Worm (Caenorhabditis elegans) whole organism, L3 larva: Measurements from ENCODE around the gene patr-1.

Experiments used
- R02D3.7 ChIP-seq: fragments of 150-350 bp; optimal IDR thresholded peaks from 2 replicates; lab custom pipeline; 2014; ENCODE audit warnings: missing biosample characterization, missing genetic modification characterization
- ZK546.5 ChIP-seq: sonication (generic microtip); optimal IDR thresholded peaks from 2 replicates; lab custom pipeline; 2017; ENCODE audit warnings: missing biosample characterization, missing genetic modification characterization
- ama-1 ChIP-seq: fragments of 150-350 bp; optimal IDR thresholded peaks from 2 replicates; lab custom pipeline; 2018
- zag-1 ChIP-seq: fragments of 150-350 bp; optimal IDR thresholded peaks from 2 replicates; lab custom pipeline; 2014; ENCODE audit warnings: missing biosample characterization, missing genetic modification characterization

ce11 chrII:11816014-11816413, 38.3 kb upstream of the patr-1 start:
- TF ChIP-seq ZK546.5 (tag; lab: Kevin White, UChicago) (no peak), zag-1 (tag; lab: Kevin White, UChicago) (no peak), ama-1 (no peak), R02D3.7 (tag; lab: Kevin White, UChicago) (no peak)
